Fruit fly (Drosophila melanogaster): ENCODE measurements around the gene Pus10.

The Pus10 gene

dm6 chr2L:107476-108436 lies 47.3 kb downstream of the Pus10 start (continued):
- TF ChIP-seq CG12071 (GFP tag; optimal IDR thresholded peaks at IDR 0.05) (no peak), tin (GFP tag; optimal IDR thresholded peaks at IDR 0.05) (no peak), CG32532 (GFP tag; IDR thresholded peaks at IDR 0.05) (peak; percentile 46; the same call in 1 of the 2 replicates), jing (GFP tag; optimal IDR thresholded peaks at IDR 0.05) (no peak), CG10209 (GFP tag; optimal IDR thresholded peaks at IDR 0.05) (no peak), pros (GFP tag; optimal IDR thresholded peaks at IDR 0.05) (peak; percentile 82), CG10654 (GFP tag; optimal IDR thresholded peaks at IDR 0.05) (no peak), unc-4 (GFP tag; IDR thresholded peaks at IDR 0.05; ENCODE audit: partially characterized antibody) (peak; percentile 52), dmrt11E (tag; optimal IDR thresholded peaks at IDR 0.05) (no peak), Sox102F (GFP tag; optimal IDR thresholded peaks at IDR 0.05) (no peak), CG17829 (tag; optimal IDR thresholded peaks at IDR 0.05) (peak; percentile 7), sob (GFP tag; IDR thresholded peaks at IDR 0.05) (peak; percentile 43; the same call in 1 of the 2 replicates), CG10431 (GFP tag; optimal IDR thresholded peaks at IDR 0.05) (peak; percentile 90), row (GFP tag; IDR thresholded peaks at IDR 0.05) (peak; percentile 76), sug (tag; optimal IDR thresholded peaks at IDR 0.05) (peak; percentile 2), CG31441 (GFP tag; IDR thresholded peaks at IDR 0.05) (no peak; the same call in 1 of the 2 replicates), CG13894 (tag; optimal IDR thresholded peaks at IDR 0.05) (peak; percentile 80), Deaf1 (tag; optimal IDR thresholded peaks at IDR 0.05) (peak; percentile 54), Fer1 (GFP tag; optimal IDR thresholded peaks at IDR 0.05) (peak; percentile 70), chinmo (GFP tag; IDR thresholded peaks at IDR 0.05; ENCODE audit: partially characterized antibody) (peak; percentile 88; the same call in 2 of the 4 replicates), CG17568 (GFP tag; optimal IDR thresholded peaks at IDR 0.05) (peak; percentile 42), Bgb (GFP tag; IDR thresholded peaks at IDR 0.05; ENCODE audit: partially characterized antibody) (peak; percentile 53; the same call in 1 of the 2 replicates), HHEX (GFP tag; optimal IDR thresholded peaks at IDR 0.05) (peak; percentile 8), CG18599 (GFP tag; optimal IDR thresholded peaks at IDR 0.05) (peak; percentile 54), D19A (tag; optimal IDR thresholded peaks at IDR 0.05) (no peak), CG7271 (tag; optimal IDR thresholded peaks at IDR 0.05) (no peak), CG4617 (GFP tag; optimal IDR thresholded peaks at IDR 0.05; ENCODE audit: borderline replicate concordance) (no peak), jumu (GFP tag; optimal IDR thresholded peaks at IDR 0.05) (no peak), Ptx1 (GFP tag; IDR thresholded peaks at IDR 0.05) (no peak), CG9797 (GFP tag; optimal IDR thresholded peaks at IDR 0.05) (peak; percentile 38), CG17359 (tag; optimal IDR thresholded peaks at IDR 0.05) (no peak), CG6765 (GFP tag; optimal IDR thresholded peaks at IDR 0.05) (peak; percentile 71), nom (GFP tag; optimal IDR thresholded peaks at IDR 0.05) (peak; percentile 63), YL-1 (GFP tag; optimal IDR thresholded peaks at IDR 0.05) (peak; percentile 44), CG9817 (tag; optimal IDR thresholded peaks at IDR 0.05) (no peak), CG3995 (GFP tag; optimal IDR thresholded peaks at IDR 0.05) (no peak), vnd (GFP tag; IDR thresholded peaks at IDR 0.05; ENCODE audit: partially characterized antibody) (no peak), Jarid2 (GFP tag; optimal IDR thresholded peaks at IDR 0.05) (peak; percentile 0), CG9932 (GFP tag; IDR thresholded peaks at IDR 0.05) (0 out of 2 replicates have a peak, but pooled peaks have one; percentile 29), CG18619 (GFP tag; optimal IDR thresholded peaks at IDR 0.05) (no peak), crp (GFP tag; optimal IDR thresholded peaks at IDR 0.05) (peak; percentile 48 to 92), sr (GFP tag; IDR thresholded peaks at IDR 0.05) (no peak), trem (tag; optimal IDR thresholded peaks at IDR 0.05) (peak; percentile 31), CG14710 (tag; optimal IDR thresholded peaks at IDR 0.05) (peak; percentile 16), CG31388 (GFP tag; optimal IDR thresholded peaks at IDR 0.05) (no peak), inv (GFP tag; IDR thresholded peaks at IDR 0.05; ENCODE audit: partially characterized antibody) (peak; percentile 29)

Data from whole organism, embryonic.